Worm (Caenorhabditis elegans) whole organism, midembryonic: Measurements from ENCODE around the gene T02G5.7.

ENCODE experiments used
- T22C8.4 ChIP-seq: fragments of 200-800 bp; sonication (Bioruptor generic); IDR thresholded peaks from 2 replicates; pipeline ENCODE4 v1.3.6; 2022; ENCODE audit warnings: missing genetic modification characterization, missing compliant biosample characterization
- cog-1 ChIP-seq: sonication (generic microtip); optimal IDR thresholded peaks from 2 replicates; lab custom pipeline; 2016; ENCODE audit warnings: missing genetic modification characterization, missing compliant biosample characterization
- flt-1 ChIP-seq: fragments of 200-800 bp; sonication (Bioruptor generic); IDR thresholded peaks from 2 replicates; pipeline ENCODE4 v1.3.6; 2022; ENCODE audit warnings: missing genetic modification characterization, missing compliant biosample characterization
- klf-2 ChIP-seq: fragments of 200-800 bp; sonication (Bioruptor generic); conservative IDR thresholded peaks from 2 replicates; pipeline ENCODE4 v1.3.6; 2022; ENCODE audit warnings: missing genetic modification reagents, missing genetic modification characterization, missing compliant biosample characterization
- med-1 ChIP-seq: sonication (generic microtip); optimal IDR thresholded peaks from 2 replicates; lab custom pipeline; 2017; ENCODE audit warnings: missing genetic modification characterization, mild to moderate bottlenecking, missing compliant biosample characterization, antibody characterized with exemption, missing genetic modification reagents; ENCODE audit not compliant: insufficient read depth
- ref-1 ChIP-seq: fragments of 200-800 bp; sonication (Bioruptor generic); conservative IDR thresholded peaks from 2 replicates; pipeline ENCODE4 v1.3.6; 2022; ENCODE audit warnings: missing genetic modification reagents, missing genetic modification characterization, missing compliant biosample characterization
- tab-1 ChIP-seq: fragments of 200-800 bp; sonication (Bioruptor generic); IDR thresholded peaks from 2 replicates; pipeline ENCODE4 v1.3.6; 2022; ENCODE audit warnings: missing genetic modification characterization, missing compliant biosample characterization
- ztf-23 ChIP-seq: fragments of 200-800 bp; sonication (Bioruptor generic); IDR thresholded peaks from 2 replicates; pipeline ENCODE4 v1.3.6; 2022; ENCODE audit warnings: missing genetic modification reagents, missing genetic modification characterization, missing compliant biosample characterization
- ztf-29 ChIP-seq: fragments of 200-800 bp; sonication (Bioruptor generic); IDR thresholded peaks from 2 replicates; pipeline ENCODE4 v1.3.6; 2022; ENCODE audit warnings: missing genetic modification reagents, missing genetic modification characterization, missing compliant biosample characterization

The T02G5.7 gene

DNA sequence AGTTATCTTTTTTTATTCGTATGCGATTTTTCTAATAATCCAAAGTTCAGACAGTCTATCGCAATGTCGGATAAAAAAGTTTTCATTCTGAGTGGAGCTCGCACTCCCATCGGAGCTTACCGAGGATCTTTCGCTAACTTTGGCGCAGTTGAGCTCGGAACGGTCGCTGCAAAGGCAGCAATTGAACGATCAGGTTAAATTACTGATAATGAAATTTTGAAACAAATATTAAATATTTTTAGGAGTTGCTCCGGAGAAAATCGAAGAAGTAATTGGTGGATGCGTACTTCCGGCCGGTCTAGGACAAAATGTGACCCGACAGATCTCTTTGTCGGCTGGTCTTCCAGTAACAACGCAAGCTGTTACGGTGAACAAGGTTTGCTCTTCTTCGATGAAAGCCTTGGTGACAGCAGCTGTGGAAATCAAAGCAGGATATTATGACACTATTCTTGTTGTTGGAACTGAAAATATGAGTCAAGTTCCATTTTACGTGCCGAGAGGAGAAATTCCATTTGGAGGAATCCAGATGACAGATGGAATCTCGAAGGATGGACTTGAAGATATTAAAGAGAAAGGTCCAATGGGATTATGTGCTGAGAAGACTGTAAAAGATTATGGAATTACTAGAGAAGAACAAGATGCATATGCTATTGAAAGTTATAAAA is at the start of gene T02G5.7:
Gene T02G5.7 (plus strand): TSS at position 51 of the 665 bp plus-strand sequence.
- no peak for TF ChIP-seq ref-1 (GFP tag; lab: Robert Waterston, UW)
- TF ChIP-seq klf-2 (GFP tag; lab: Robert Waterston, UW), result no peak
- TF ChIP-seq med-1 (GFP tag; lab: Kevin White, UChicago), result no peak
- no peak for TF ChIP-seq ztf-29 (GFP tag; lab: Robert Waterston, UW)
- no peak for TF ChIP-seq cog-1
- TF ChIP-seq tab-1 (GFP tag; lab: Robert Waterston, UW), result no peak
- no peak for TF ChIP-seq T22C8.4
- no peak for TF ChIP-seq flt-1 (GFP tag; lab: Robert Waterston, UW)
- no peak for TF ChIP-seq ztf-23 (GFP tag; lab: Robert Waterston, UW)

DNA sequence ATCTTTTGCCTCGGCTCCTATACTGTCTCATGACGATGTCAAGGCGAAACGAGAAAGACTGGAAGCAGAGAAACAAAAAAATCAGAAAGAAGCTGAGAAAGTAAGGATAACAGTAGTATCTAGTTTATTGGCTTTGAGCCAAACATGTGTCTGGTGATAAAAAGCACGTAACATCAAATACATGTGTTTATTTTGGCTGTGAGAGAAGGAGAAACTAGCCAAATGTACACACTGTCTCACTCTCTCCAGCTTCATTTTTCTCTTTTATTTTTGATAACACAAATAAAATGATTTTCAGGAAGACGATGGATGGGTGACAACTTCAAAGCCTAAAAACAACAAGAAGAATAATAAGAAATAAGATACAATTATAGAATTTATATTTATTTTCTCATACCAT is 45.9 kb upstream of the T02G5.7 start:
- no peak for TF ChIP-seq tab-1 (GFP tag; lab: Robert Waterston, UW)
- no peak for TF ChIP-seq T22C8.4

DNA sequence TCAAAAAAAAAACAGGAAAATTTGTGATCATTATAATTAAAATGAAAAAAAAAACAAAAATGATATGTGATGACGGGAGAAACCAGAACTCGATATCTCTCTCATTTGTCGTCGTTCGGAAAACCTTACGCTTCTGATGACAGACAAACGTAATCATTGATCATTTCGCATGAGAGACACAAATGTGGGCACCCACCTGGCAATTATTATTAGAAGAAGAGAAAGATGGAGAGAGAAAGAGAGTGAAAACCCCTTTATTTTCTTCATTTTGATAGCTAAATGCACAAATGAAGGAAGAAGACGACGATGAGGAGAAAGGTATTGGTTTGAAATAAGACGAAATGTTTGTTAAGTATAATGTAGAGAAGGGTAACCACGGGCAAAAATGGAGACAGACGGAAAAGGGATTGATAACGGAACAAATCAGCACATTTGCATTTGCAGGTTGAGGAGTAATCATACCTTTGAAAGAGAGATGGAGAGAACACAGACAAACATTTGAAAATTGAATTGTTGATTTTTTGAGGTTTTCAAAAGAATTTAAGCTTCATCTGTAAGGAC is 44.2 kb upstream of the T02G5.7 start:
- TF ChIP-seq ztf-29 (GFP tag; lab: Robert Waterston, UW) (no peak), ztf-23 (GFP tag; lab: Robert Waterston, UW) (no peak), cog-1 (no peak), tab-1 (GFP tag; lab: Robert Waterston, UW) (no peak), T22C8.4 (no peak), flt-1 (GFP tag; lab: Robert Waterston, UW) (no peak), klf-2 (GFP tag; lab: Robert Waterston, UW) (no peak), med-1 (GFP tag; lab: Kevin White, UChicago) (no peak), ref-1 (GFP tag; lab: Robert Waterston, UW) (no peak)

DNA sequence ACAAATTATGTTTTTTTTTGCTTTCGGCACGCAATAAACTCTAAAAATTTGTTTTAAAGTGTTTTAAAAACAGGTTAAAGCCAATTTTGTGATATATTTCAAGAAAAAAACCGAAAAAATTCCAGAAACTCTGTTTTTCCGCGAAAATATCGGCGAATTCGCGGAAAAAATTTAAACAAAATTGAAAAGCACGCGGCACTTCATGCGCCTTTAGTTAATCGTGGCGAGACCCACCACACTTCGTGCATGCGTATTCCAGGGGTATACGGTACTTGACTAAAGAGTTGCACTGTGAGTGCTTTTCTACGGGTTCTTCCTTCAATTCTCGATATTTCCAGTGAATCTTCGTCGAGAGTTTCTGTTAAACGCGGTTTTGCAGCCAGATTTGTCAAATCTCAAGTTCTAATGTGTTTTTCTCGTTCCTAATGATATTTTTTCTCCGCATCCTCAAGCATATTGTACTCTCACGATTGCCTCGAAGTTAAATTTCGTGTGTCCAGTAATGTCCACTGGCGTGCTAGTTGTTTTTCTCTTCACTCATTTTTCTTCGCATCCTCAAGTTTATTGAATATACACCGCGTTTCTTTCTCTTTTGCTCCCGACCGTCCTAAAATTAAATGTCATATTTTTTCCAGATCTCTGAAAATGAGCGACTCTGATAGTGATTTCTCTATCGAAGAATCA is 37.6 kb upstream of the T02G5.7 start, which contains the start of gene cin-4:
Gene cin-4 (plus strand): TSS at position 634 of the 684 bp plus-strand sequence.
- no peak for TF ChIP-seq tab-1 (GFP tag; lab: Robert Waterston, UW)
- TF ChIP-seq T22C8.4, result no peak
- no peak for TF ChIP-seq ztf-23 (GFP tag; lab: Robert Waterston, UW)
- no peak for TF ChIP-seq med-1 (GFP tag; lab: Kevin White, UChicago)
- TF ChIP-seq cog-1, result no peak
- TF ChIP-seq flt-1 (GFP tag; lab: Robert Waterston, UW), result no peak
- TF ChIP-seq ref-1 (GFP tag; lab: Robert Waterston, UW), result no peak
- no peak for TF ChIP-seq ztf-29 (GFP tag; lab: Robert Waterston, UW)
- TF ChIP-seq klf-2 (GFP tag; lab: Robert Waterston, UW), result no peak

DNA sequence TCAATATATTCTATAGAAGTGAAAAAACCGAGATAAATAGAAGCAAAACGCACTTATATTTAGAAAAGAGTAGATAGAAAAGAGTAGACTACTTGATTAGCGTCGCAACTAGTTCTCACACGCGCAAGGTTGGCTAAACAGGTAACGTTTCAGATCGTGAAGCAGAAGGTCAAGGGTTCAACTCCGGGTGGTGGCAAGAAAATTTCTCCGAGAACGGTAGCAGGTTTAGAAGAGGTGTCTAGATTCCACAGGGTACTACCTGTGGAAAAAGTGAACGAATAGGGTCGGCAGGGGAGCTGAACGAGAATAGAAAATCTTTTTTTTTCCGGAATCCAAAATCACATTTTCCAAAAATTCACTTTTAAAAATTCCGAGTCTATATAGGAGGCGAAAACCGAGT is 33.3 kb upstream of the T02G5.7 start:
- TF ChIP-seq ztf-23 (GFP tag; lab: Robert Waterston, UW) (peak; percentile 49; the same call in 1 of the 2 replicates), flt-1 (GFP tag; lab: Robert Waterston, UW) (peak; percentile 72; the same call in 1 of the 2 replicates), ref-1 (GFP tag; lab: Robert Waterston, UW) (0 out of 2 replicates have a peak, but pooled peaks have one; percentile 34), tab-1 (GFP tag; lab: Robert Waterston, UW) (peak; percentile 15; the same call in 1 of the 2 replicates), klf-2 (GFP tag; lab: Robert Waterston, UW) (0 out of 2 replicates have a peak, but pooled peaks have one; percentile 19)

DNA sequence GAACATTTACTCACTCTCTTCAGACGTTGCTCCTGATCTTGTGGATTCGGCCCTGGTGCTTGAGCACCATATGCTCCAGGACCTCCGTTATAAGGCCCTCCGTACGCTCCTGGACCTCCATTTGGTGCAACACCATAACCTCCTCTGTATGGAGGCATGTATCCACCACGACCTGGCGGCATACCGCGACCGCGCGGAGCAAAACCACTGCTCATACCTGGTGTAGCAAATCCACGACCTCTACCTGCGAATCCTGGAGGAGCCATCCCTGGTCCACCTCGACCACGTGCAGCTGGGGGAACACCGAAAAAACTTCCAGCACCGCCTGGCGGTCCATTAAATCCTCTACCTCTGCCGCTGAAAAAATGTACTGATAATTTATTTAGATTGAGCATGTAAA is 25.9 kb upstream of the T02G5.7 start:
- no peak for TF ChIP-seq med-1 (GFP tag; lab: Kevin White, UChicago)
- TF ChIP-seq ztf-29 (GFP tag; lab: Robert Waterston, UW), result no peak
- no peak for TF ChIP-seq T22C8.4
- no peak for TF ChIP-seq flt-1 (GFP tag; lab: Robert Waterston, UW)
- TF ChIP-seq tab-1 (GFP tag; lab: Robert Waterston, UW), result 0 out of 2 replicates have a peak, but pooled peaks have one; percentile 59
- no peak for TF ChIP-seq cog-1

DNA sequence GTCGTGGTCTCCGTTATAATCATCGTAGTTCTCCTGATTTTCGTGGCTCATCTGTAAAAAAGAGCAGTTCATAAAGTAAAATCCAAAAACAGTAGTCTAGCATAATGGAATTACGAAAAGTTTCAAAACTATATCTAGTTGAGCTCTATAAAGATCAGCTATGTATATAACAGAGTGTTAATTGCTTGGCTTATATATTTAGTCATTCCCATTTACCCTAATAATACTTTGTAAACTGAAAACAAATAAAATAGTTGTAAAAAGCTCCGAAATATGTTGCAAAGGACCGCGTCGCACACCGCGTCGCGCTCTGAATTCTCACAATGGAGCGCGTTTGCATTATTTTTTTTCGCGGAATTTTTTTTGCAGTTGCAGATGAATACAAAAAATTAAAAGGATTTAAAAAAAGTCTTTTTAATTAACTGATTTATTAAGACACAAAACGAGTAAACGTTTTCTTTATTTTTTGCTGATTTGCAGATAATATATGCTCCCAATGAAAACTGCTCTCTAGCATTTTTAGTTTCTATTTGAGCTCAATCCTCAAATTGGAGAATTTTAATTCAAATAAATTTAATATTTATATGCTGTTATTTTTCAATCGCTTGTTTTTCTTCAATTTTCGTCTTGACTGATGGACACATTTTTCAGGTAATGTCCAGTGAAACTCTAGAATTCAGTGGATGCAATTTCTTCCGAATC is 25.2 kb upstream of the T02G5.7 start, which contains the start of the genes tcer-1 and ZK1127.5:
Gene tcer-1 (minus strand): TSS at position 51 of the 702 bp plus-strand sequence.
Gene ZK1127.5 (plus strand): TSS at position 652 of the 702 bp plus-strand sequence.
- TF ChIP-seq T22C8.4, result no peak

DNA sequence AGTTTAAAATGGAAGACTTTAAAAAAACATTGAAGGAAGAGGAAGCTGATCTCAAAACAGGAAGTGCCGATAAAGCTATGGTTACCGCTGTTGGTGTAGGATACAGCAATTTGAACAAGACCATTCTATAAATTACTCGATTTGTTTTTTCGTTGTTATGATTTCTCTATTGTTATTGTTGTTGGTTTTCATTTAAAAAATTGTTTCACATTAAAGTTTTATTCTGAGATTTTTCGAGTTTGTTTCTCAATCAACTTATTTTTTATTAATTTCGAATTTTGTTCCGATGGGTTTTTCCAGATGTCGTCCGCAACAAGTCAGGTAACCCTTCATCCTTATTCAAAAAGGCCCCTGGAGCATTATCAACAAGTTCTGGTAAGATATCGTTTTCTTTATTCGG is 23.6 kb upstream of the T02G5.7 start, which contains the start of gene ZK1127.12:
Gene ZK1127.12 (plus strand): TSS at position 301 of the 400 bp plus-strand sequence.
- TF ChIP-seq T22C8.4 (no peak), cog-1 (no peak), med-1 (GFP tag; lab: Kevin White, UChicago) (no peak), klf-2 (GFP tag; lab: Robert Waterston, UW) (no peak), ref-1 (GFP tag; lab: Robert Waterston, UW) (no peak), flt-1 (GFP tag; lab: Robert Waterston, UW) (no peak), tab-1 (GFP tag; lab: Robert Waterston, UW) (no peak), ztf-23 (GFP tag; lab: Robert Waterston, UW) (no peak), ztf-29 (GFP tag; lab: Robert Waterston, UW) (no peak)

DNA sequence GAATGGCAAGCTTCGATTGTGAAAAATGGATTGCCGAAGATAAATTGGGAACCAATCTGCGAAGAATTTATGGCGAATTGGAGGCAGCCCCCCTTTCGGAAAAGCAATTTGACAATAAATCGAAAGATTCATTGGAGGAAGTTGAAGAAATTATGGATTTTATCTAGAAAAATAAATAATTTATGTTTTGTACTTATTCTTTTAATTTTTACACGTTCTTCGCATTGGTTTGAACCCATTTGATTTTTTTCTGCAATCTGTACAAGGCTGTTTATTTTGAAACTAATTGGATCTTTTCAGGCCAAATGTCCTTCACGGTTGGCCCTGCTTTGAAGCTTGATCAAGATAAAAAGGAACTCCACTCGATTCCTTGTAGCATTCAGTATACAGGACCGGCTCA is 22.4 kb upstream of the T02G5.7 start, which contains the start of gene ZK1127.13:
Gene ZK1127.13 (plus strand): TSS at position 301 of the 400 bp plus-strand sequence.
- TF ChIP-seq med-1 (GFP tag; lab: Kevin White, UChicago) (no peak), T22C8.4 (no peak), flt-1 (GFP tag; lab: Robert Waterston, UW) (no peak), tab-1 (GFP tag; lab: Robert Waterston, UW) (no peak), ztf-23 (GFP tag; lab: Robert Waterston, UW) (no peak), cog-1 (no peak), ref-1 (GFP tag; lab: Robert Waterston, UW) (no peak), klf-2 (GFP tag; lab: Robert Waterston, UW) (no peak), ztf-29 (GFP tag; lab: Robert Waterston, UW) (no peak)
